Fruit fly (Drosophila melanogaster) whole organism, embryonic: ENCODE data around the gene CG1542.
A peak's percentile ranks its signal among the peaks of the same experiment; 100 is the strongest.

Experiments
- ATbp ChIP-seq: fragments of 200-800 bp; sonication (Bioruptor generic); optimal IDR thresholded peaks from 2 replicates; lab custom pipeline; 2017; ENCODE audit warnings: missing biosample characterization, mild to moderate bottlenecking, missing genetic modification characterization, missing genetic modification reagents
- Antp ChIP-seq: fragments of 200-800 bp; sonication (Bioruptor generic); optimal IDR thresholded peaks from 3 replicates; lab custom pipeline; 2016; ENCODE audit warnings: missing biosample characterization, missing genetic modification characterization
- Awh ChIP-seq: fragments of 200-800 bp; sonication (Bioruptor generic); IDR thresholded peaks from 2 replicates; pipeline ENCODE4, ENCODE4 v1.3.6; 2022; ENCODE audit warnings: missing biosample characterization, missing genetic modification characterization
- CG10147 ChIP-seq: fragments of 200-800 bp; sonication (Bioruptor generic); optimal IDR thresholded peaks from 2 replicates; lab custom pipeline; 2019; ENCODE audit warnings: missing biosample characterization, mild to moderate bottlenecking, missing genetic modification characterization, moderate library complexity
- CG10274 ChIP-seq: fragments of 200-800 bp; sonication (Bioruptor generic); optimal IDR thresholded peaks from 3 replicates; lab custom pipeline; 2017; ENCODE audit warnings: missing biosample characterization, mild to moderate bottlenecking, missing genetic modification characterization
- CG10462 ChIP-seq: fragments of 200-800 bp; sonication (Bioruptor generic); optimal IDR thresholded peaks from 2 replicates; lab custom pipeline; 2016; ENCODE audit warnings: missing biosample characterization, missing genetic modification characterization
- CG12219 ChIP-seq: fragments of 200-800 bp; sonication (Bioruptor generic); optimal IDR thresholded peaks from 3 replicates; lab custom pipeline; 2018; ENCODE audit warnings: missing biosample characterization, mild to moderate bottlenecking, missing genetic modification characterization
- CG12659 ChIP-seq: fragments of 200-800 bp; sonication (Bioruptor generic); optimal IDR thresholded peaks from 3 replicates; lab custom pipeline; 2017; ENCODE audit warnings: mild to moderate bottlenecking, missing biosample characterization, missing genetic modification reagents, missing genetic modification characterization
- CG12769 ChIP-seq: fragments of 200-800 bp; sonication (Bioruptor generic); optimal IDR thresholded peaks from 2 replicates; lab custom pipeline; 2019; ENCODE audit warnings: missing biosample characterization, mild to moderate bottlenecking, missing genetic modification characterization, moderate library complexity
- CG14014 ChIP-seq: fragments of 200-800 bp; sonication (Bioruptor generic); IDR thresholded peaks from 2 replicates; pipeline ENCODE4 v1.3.6; 2022; ENCODE audit warnings: missing biosample characterization, missing genetic modification characterization
- CG1602 ChIP-seq: fragments of 200-800 bp; sonication (Bioruptor generic); optimal IDR thresholded peaks from 3 replicates; lab custom pipeline; 2016; ENCODE audit warnings: missing biosample characterization, missing genetic modification characterization
- CG1603 ChIP-seq: fragments of 200-800 bp; sonication (Bioruptor generic); optimal IDR thresholded peaks from 2 replicates; lab custom pipeline; 2019; ENCODE audit warnings: missing biosample characterization, mild to moderate bottlenecking, missing genetic modification characterization, moderate library complexity
- CG17186 ChIP-seq: fragments of 200-800 bp; sonication (Bioruptor generic); optimal IDR thresholded peaks from 3 replicates; lab custom pipeline; 2017; ENCODE audit warnings: missing biosample characterization, missing genetic modification reagents, missing genetic modification characterization
- CG17912 ChIP-seq: fragments of 200-800 bp; sonication (Bioruptor generic); optimal IDR thresholded peaks from 2 replicates; lab custom pipeline; 2018; ENCODE audit warnings: missing biosample characterization, mild to moderate bottlenecking, missing genetic modification characterization
- CG18011 ChIP-seq: fragments of 200-800 bp; sonication (Bioruptor generic); optimal IDR thresholded peaks from 2 replicates; lab custom pipeline; 2017; ENCODE audit warnings: missing biosample characterization, missing genetic modification characterization, mild to moderate bottlenecking, moderate library complexity, missing genotype
- CG31365 ChIP-seq: fragments of 200-800 bp; sonication (Bioruptor generic); optimal IDR thresholded peaks from 2 replicates; lab custom pipeline; 2018; ENCODE audit warnings: missing biosample characterization, mild to moderate bottlenecking, missing genetic modification characterization
- CG4404 ChIP-seq: fragments of 200-800 bp; sonication (Bioruptor generic); IDR thresholded peaks from 2 replicates; pipeline ENCODE4 v1.3.6; 2022; ENCODE audit warnings: missing biosample characterization, missing genetic modification characterization
- CG4854 ChIP-seq: fragments of 200-800 bp; sonication (Bioruptor generic); optimal IDR thresholded peaks from 2 replicates; lab custom pipeline; 2016; ENCODE audit warnings: missing biosample characterization, missing genetic modification characterization, inconsistent platforms
- CG6689 ChIP-seq: fragments of 200-800 bp; sonication (Bioruptor generic); IDR thresholded peaks from 2 replicates; pipeline ENCODE4 v1.3.6; 2022; ENCODE audit warnings: missing biosample characterization, missing genetic modification characterization
- CG8290 ChIP-seq, 3 experiments: fragments of 200-800 bp; sonication (Bioruptor generic); optimal IDR thresholded peaks; 2 replicates each; lab custom pipeline; 2016 to 2019; ENCODE audit warnings: missing biosample characterization in 3 of 3, missing genetic modification characterization in 3 of 3, mild to moderate bottlenecking in 2 of 3, moderate library complexity in 1 of 3
- CG9876 ChIP-seq: fragments of 200-800 bp; sonication (Bioruptor generic); optimal IDR thresholded peaks from 2 replicates; lab custom pipeline; 2016; ENCODE audit warnings: missing biosample characterization, missing genetic modification characterization
- Doc2 ChIP-seq: fragments of 200-800 bp; sonication (Bioruptor generic); IDR thresholded peaks from 2 replicates; pipeline ENCODE4 v1.3.6; 2022; ENCODE audit warnings: missing biosample characterization, missing genetic modification characterization
- Dref ChIP-seq: fragments of 200-800 bp; sonication (Bioruptor generic); IDR thresholded peaks from 2 replicates; pipeline ENCODE4 v1.3.6; 2022; ENCODE audit warnings: missing biosample characterization, missing genetic modification characterization
- Ets65A ChIP-seq: fragments of 200-800 bp; sonication (Bioruptor generic); peaks from one replicate; lab custom pipeline; 2016; ENCODE audit warnings: missing biosample characterization, missing genetic modification characterization
- Fer2 ChIP-seq: fragments of 200-800 bp; sonication (Bioruptor generic); optimal IDR thresholded peaks from 2 replicates; lab custom pipeline; 2018; ENCODE audit warnings: missing biosample characterization, mild to moderate bottlenecking, missing genetic modification characterization, moderate library complexity
- H2.0 ChIP-seq: fragments of 200-800 bp; sonication (Bioruptor generic); IDR thresholded peaks from 2 replicates; pipeline ENCODE4 v1.3.6; 2022; ENCODE audit warnings: missing biosample characterization, missing genetic modification characterization
- Hand ChIP-seq: fragments of 200-800 bp; sonication (Bioruptor generic); optimal IDR thresholded peaks from 2 replicates; lab custom pipeline; 2017; ENCODE audit warnings: mild to moderate bottlenecking, missing biosample characterization, missing genetic modification reagents, missing genetic modification characterization
- Hr3 ChIP-seq: fragments of 200-800 bp; sonication (Bioruptor generic); optimal IDR thresholded peaks from 3 replicates; lab custom pipeline; 2016; ENCODE audit warnings: missing biosample characterization, missing genetic modification characterization
- Hsf ChIP-seq: fragments of 200-800 bp; sonication (Bioruptor generic); optimal IDR thresholded peaks from 3 replicates; lab custom pipeline; 2016; ENCODE audit warnings: missing biosample characterization, missing genetic modification characterization
- MBD-R2 ChIP-seq: fragments of 200-800 bp; sonication (Bioruptor generic); IDR thresholded peaks from 2 replicates; pipeline ENCODE4 v1.3.6; 2022; ENCODE audit warnings: missing biosample characterization, missing genetic modification characterization
- MESR4 ChIP-seq: fragments of 200-800 bp; sonication (Bioruptor generic); optimal IDR thresholded peaks from 2 replicates; lab custom pipeline; 2018; ENCODE audit warnings: missing biosample characterization, mild to moderate bottlenecking, missing genetic modification characterization, moderate library complexity
- Med ChIP-seq: fragments of 200-800 bp; sonication (Bioruptor generic); peaks from one replicate; lab custom pipeline; 2016; ENCODE audit warnings: missing biosample characterization, missing genetic modification characterization, mild to moderate bottlenecking, inconsistent platforms, moderate library complexity
- NC2β ChIP-seq: fragments of 200-800 bp; sonication (Bioruptor generic); optimal IDR thresholded peaks from 2 replicates; lab custom pipeline; 2016; ENCODE audit warnings: missing biosample characterization, missing genetic modification characterization
- Nf-YA ChIP-seq: fragments of 200-800 bp; sonication (Bioruptor generic); IDR thresholded peaks from 2 replicates; pipeline ENCODE4 v1.3.6; 2022; ENCODE audit warnings: missing biosample characterization, missing genetic modification characterization
- Oaz ChIP-seq: fragments of 200-800 bp; sonication (Bioruptor generic); IDR thresholded peaks from 2 replicates; pipeline ENCODE4 v1.3.6; 2022; ENCODE audit warnings: missing biosample characterization, missing genetic modification characterization
- Spps ChIP-seq: fragments of 200-800 bp; sonication (Bioruptor generic); optimal IDR thresholded peaks from 2 replicates; lab custom pipeline; 2018; ENCODE audit warnings: missing biosample characterization, mild to moderate bottlenecking, missing genetic modification characterization
- Xbp1 ChIP-seq: fragments of 200-800 bp; sonication (Bioruptor generic); optimal IDR thresholded peaks from 3 replicates; lab custom pipeline; 2016; ENCODE audit warnings: missing biosample characterization, mild to moderate bottlenecking, missing genetic modification characterization
- ase ChIP-seq: fragments of 200-800 bp; sonication (Bioruptor generic); IDR thresholded peaks from 3 replicates; pipeline ENCODE4 v1.3.6; 2022; ENCODE audit warnings: missing biosample characterization, missing genetic modification characterization
- bbx ChIP-seq: fragments of 200-800 bp; sonication (Bioruptor generic); IDR thresholded peaks from 2 replicates; pipeline ENCODE4 v1.3.6; 2022; ENCODE audit warnings: missing biosample characterization, missing genetic modification characterization; ENCODE audit not compliant: partially characterized antibody
- cg ChIP-seq: fragments of 200-800 bp; sonication (Bioruptor generic); optimal IDR thresholded peaks from 3 replicates; lab custom pipeline; 2019; ENCODE audit warnings: missing biosample characterization, mild to moderate bottlenecking, missing genetic modification characterization, moderate library complexity
- da ChIP-seq: fragments of 200-800 bp; sonication (Bioruptor generic); optimal IDR thresholded peaks from 2 replicates; lab custom pipeline; 2016; ENCODE audit warnings: missing biosample characterization, missing genetic modification characterization
- dysf ChIP-seq: fragments of 200-800 bp; sonication (Bioruptor generic); IDR thresholded peaks from 3 replicates; pipeline ENCODE4 v1.3.6; 2022; ENCODE audit warnings: missing biosample characterization, missing genetic modification characterization
- ems ChIP-seq: fragments of 200-800 bp; sonication (Bioruptor generic); optimal IDR thresholded peaks from 3 replicates; lab custom pipeline; 2016; ENCODE audit warnings: missing biosample characterization, missing genetic modification characterization
- gcm2 ChIP-seq: fragments of 200-800 bp; sonication (Bioruptor generic); optimal IDR thresholded peaks from 2 replicates; lab custom pipeline; 2016; ENCODE audit warnings: missing biosample characterization, missing genetic modification characterization
- gt ChIP-seq: fragments of 200-800 bp; sonication (Bioruptor generic); IDR thresholded peaks from 2 replicates; pipeline ENCODE4 v1.3.6; 2022; ENCODE audit warnings: missing biosample characterization, missing genetic modification characterization
- hth ChIP-seq: fragments of >200 bp; optimal IDR thresholded peaks from 2 replicates; lab custom pipeline; 2017; ENCODE audit warnings: inconsistent platforms
- luna ChIP-seq: fragments of 200-800 bp; sonication (Bioruptor generic); optimal IDR thresholded peaks from 2 replicates; lab custom pipeline; 2016; ENCODE audit warnings: missing biosample characterization, missing genetic modification characterization
- org-1 ChIP-seq: fragments of 200-800 bp; sonication (Bioruptor generic); optimal IDR thresholded peaks from 2 replicates; lab custom pipeline; 2017; ENCODE audit warnings: missing biosample characterization, missing genetic modification characterization
- slou ChIP-seq: fragments of 200-800 bp; sonication (Bioruptor generic); optimal IDR thresholded peaks from 3 replicates; lab custom pipeline; 2016; ENCODE audit warnings: missing biosample characterization, missing genetic modification characterization
- sug ChIP-seq: fragments of 200-800 bp; optimal IDR thresholded peaks from 2 replicates; lab custom pipeline; 2019; ENCODE audit warnings: missing biosample characterization, mild to moderate bottlenecking, missing genetic modification characterization, moderate library complexity
- tap ChIP-seq: fragments of 200-800 bp; optimal IDR thresholded peaks from 3 replicates; lab custom pipeline; 2019; ENCODE audit warnings: missing biosample characterization, mild to moderate bottlenecking, missing genetic modification characterization, moderate library complexity
- ttk ChIP-seq: fragments of 200-800 bp; sonication (Bioruptor generic); IDR thresholded peaks from 2 replicates; pipeline ENCODE4 v2.1.2; 2022; ENCODE audit warnings: missing biosample characterization, missing genetic modification characterization

Gene CG1542

DNA sequence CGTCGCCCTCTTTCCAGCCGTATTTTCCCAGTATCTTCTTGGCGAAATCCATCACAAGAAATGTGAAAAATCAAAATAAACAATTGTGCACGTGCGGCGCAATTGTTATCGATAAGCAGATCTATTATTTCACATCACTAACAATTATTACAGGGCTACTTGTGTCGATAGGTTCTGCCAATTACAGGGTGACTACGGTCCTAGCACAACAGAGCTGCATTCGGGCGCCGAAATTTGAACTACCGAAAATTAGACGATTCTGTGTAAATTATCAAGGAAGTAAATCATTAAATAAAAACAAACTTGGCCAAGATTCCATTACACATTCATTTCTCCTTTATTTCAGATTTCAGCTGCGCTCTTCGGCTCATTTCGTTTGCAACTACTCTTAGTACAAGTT is 2.6 kb downstream of the CG1542 start, which contains the start of gene CG15561 (continued):
- TF ChIP-seq NC2β (GFP tag; lab: Kevin White, UChicago): peak; percentile 44
- TF ChIP-seq CG17186 (GFP tag; lab: Kevin White, UChicago): peak; percentile 98
- no peak for TF ChIP-seq CG31365 (tag; lab: Kevin White, UChicago)
- no peak for TF ChIP-seq CG10462 (GFP tag; lab: Kevin White, UChicago)
- no peak for TF ChIP-seq ttk (GFP tag; lab: Robert Waterston, UW)
- TF ChIP-seq dysf (GFP tag; lab: Robert Waterston, UW): no peak
- no peak for TF ChIP-seq CG4854
- peak; percentile 15 for TF ChIP-seq Spps (tag; lab: Kevin White, UChicago)
- TF ChIP-seq H2.0 (GFP tag; lab: Robert Waterston, UW): no peak
- TF ChIP-seq ems (GFP tag; lab: Kevin White, UChicago): peak; percentile 18
- no peak for TF ChIP-seq CG6689 (GFP tag; lab: Robert Waterston, UW)
- TF ChIP-seq sug (tag; lab: Kevin White, UChicago): peak; percentile 62
- TF ChIP-seq gt (GFP tag; lab: Robert Waterston, UW): no peak
- no peak for TF ChIP-seq CG12219 (GFP tag; lab: Kevin White, UChicago)
- TF ChIP-seq CG10147 (GFP tag; lab: Kevin White, UChicago): peak; percentile 9
- TF ChIP-seq Nf-YA: no peak
- peak; percentile 61 for TF ChIP-seq CG12659 (GFP tag; lab: Kevin White, UChicago)
- TF ChIP-seq ATbp (GFP tag; lab: Kevin White, UChicago): no peak
- TF ChIP-seq CG1602: no peak
- no peak for TF ChIP-seq ase
- TF ChIP-seq CG17912 (GFP tag; lab: Kevin White, UChicago): peak; percentile 73
- TF ChIP-seq cg: no peak
- no peak for TF ChIP-seq Hand (GFP tag; lab: Kevin White, UChicago)
- TF ChIP-seq Fer2 (tag; lab: Kevin White, UChicago): no peak
- TF ChIP-seq CG9876: peak; percentile 27
- no peak for TF ChIP-seq Hr3 (GFP tag; lab: Kevin White, UChicago)
- no peak for TF ChIP-seq Awh (GFP tag; lab: Robert Waterston, UW)
- TF ChIP-seq MBD-R2 (GFP tag; lab: Robert Waterston, UW): no peak
- no peak for TF ChIP-seq Doc2
- no peak for TF ChIP-seq hth (lab: Kevin White, UChicago)
- peak; percentile 30 for TF ChIP-seq Hsf (GFP tag; lab: Kevin White, UChicago)
- no peak for TF ChIP-seq CG4404
- TF ChIP-seq org-1 (GFP tag; lab: Kevin White, UChicago): peak; percentile 7
- TF ChIP-seq CG1603: peak; percentile 84
- peak; percentile 91 for TF ChIP-seq Ets65A
- TF ChIP-seq CG10274 (GFP tag; lab: Kevin White, UChicago): no peak
- TF ChIP-seq tap: no peak
- no peak for TF ChIP-seq CG12769 (tag; lab: Kevin White, UChicago)
- no peak for TF ChIP-seq CG8290 (GFP tag; optimal IDR thresholded peaks at IDR 0.05; lab: Kevin White, UChicago)
- TF ChIP-seq CG8290 (tag; optimal IDR thresholded peaks at IDR 0.05; lab: Kevin White, UChicago): no peak
- no peak for TF ChIP-seq gcm2 (GFP tag; lab: Kevin White, UChicago)
- TF ChIP-seq CG14014 (GFP tag; lab: Robert Waterston, UW): no peak
- no peak for TF ChIP-seq bbx (GFP tag; lab: Robert Waterston, UW)
- no peak for TF ChIP-seq luna (GFP tag; lab: Kevin White, UChicago)
- no peak for TF ChIP-seq slou (GFP tag; lab: Kevin White, UChicago)
- TF ChIP-seq da (GFP tag; lab: Kevin White, UChicago): no peak
- no peak for TF ChIP-seq Oaz (GFP tag; lab: Robert Waterston, UW)
- peak; percentile 94 for TF ChIP-seq Med
- peak; percentile 59 for TF ChIP-seq MESR4
- TF ChIP-seq Dref: no peak
- peak; percentile 26 for TF ChIP-seq Antp
- TF ChIP-seq Xbp1 (GFP tag; lab: Kevin White, UChicago): peak; percentile 30
- peak; percentile 0 for TF ChIP-seq CG18011 (GFP tag; lab: Kevin White, UChicago)
